Fruit fly (Drosophila melanogaster): ENCODE measurements around the gene CG9706.
A peak's percentile ranks its signal among the peaks of the same experiment; 100 is the strongest.

The CG9706 gene

dm6 chr3L:16758504-16759109 is 24.2 kb upstream of the CG9706 start:
- TF ChIP-seq h (optimal IDR thresholded peaks at IDR 0.05) (no peak), ttk (optimal IDR thresholded peaks at IDR 0.05) (no peak), insv (optimal IDR thresholded peaks at IDR 0.05) (no peak), psq (optimal IDR thresholded peaks at IDR 0.05) (no peak), Myc (optimal IDR thresholded peaks at IDR 0.05) (no peak), Sin3A (optimal IDR thresholded peaks at IDR 0.05) (no peak)

DNA sequence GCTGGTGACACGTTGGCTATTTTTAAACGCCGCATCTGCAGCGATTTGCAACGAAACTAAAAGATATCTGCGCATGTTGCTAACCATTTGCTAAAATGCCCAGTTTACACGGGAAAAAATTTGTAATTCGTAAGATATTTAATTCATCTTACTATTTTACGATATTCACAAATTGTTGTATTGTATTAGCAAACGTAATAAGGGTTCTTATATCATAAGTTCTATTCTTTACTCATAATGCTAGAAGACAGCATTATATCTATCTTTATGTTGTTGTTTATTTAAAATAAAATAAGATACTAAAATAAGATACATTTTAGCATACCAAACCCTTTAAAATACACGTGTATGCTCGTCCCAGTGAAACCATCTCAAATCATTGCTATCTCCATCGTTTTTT is 23.3 kb upstream of the CG9706 start:
- no peak for TF ChIP-seq insv (optimal IDR thresholded peaks at IDR 0.05)
- no peak for TF ChIP-seq Sin3A (optimal IDR thresholded peaks at IDR 0.05)
- no peak for TF ChIP-seq h (optimal IDR thresholded peaks at IDR 0.05)
- TF ChIP-seq ttk (optimal IDR thresholded peaks at IDR 0.05) = no peak
- no peak for TF ChIP-seq Myc (optimal IDR thresholded peaks at IDR 0.05)
- no peak for TF ChIP-seq psq (optimal IDR thresholded peaks at IDR 0.05)

dm6 chr3L:16760274-16760673 is 22.5 kb upstream of the CG9706 start:
- TF ChIP-seq h (optimal IDR thresholded peaks at IDR 0.05) (no peak), ttk (optimal IDR thresholded peaks at IDR 0.05) (no peak), insv (optimal IDR thresholded peaks at IDR 0.05) (no peak), Myc (optimal IDR thresholded peaks at IDR 0.05) (no peak), Sin3A (optimal IDR thresholded peaks at IDR 0.05) (no peak), psq (optimal IDR thresholded peaks at IDR 0.05) (no peak)

DNA sequence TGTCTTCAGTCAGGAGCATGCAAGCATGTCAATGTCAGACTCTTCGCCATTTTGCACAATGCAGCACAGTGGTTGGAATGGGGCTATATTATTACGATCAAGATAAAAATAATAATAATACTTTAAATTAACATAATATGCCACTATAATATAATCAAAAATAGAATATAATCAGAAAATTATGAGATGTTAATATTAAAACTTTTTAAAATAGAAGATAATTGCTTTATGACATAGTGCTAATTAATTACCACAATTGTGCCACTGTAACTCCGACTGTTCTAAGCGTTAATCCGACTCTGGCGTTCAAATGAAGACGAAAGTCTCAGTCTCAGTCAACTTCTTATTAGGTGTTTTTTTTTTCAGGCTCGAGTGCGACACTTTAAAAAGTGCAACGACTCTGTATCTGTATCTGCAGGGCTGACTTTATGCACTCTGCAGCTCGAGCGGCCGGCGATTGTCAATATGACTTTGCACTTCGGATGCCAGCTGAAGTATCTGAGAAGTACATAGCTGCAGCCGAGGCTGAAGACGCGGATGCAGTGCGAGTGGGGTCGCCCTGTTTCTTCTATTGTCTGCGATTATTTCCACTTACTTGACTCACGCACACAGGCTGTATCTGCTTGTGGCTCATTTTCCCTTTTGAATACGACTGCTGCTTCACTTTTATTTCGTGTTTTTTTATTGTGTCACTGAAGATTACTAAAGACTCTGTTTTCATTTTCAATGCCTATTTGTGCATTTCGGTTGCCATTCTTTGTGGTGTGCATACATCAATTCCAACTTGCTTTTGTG is 20.4 kb upstream of the CG9706 start:
- no peak for TF ChIP-seq insv (optimal IDR thresholded peaks at IDR 0.05)
- no peak for TF ChIP-seq h (optimal IDR thresholded peaks at IDR 0.05)
- no peak for TF ChIP-seq Myc (optimal IDR thresholded peaks at IDR 0.05)
- no peak for TF ChIP-seq ttk (optimal IDR thresholded peaks at IDR 0.05)
- TF ChIP-seq Sin3A (optimal IDR thresholded peaks at IDR 0.05) = no peak
- TF ChIP-seq psq (optimal IDR thresholded peaks at IDR 0.05) = no peak

DNA sequence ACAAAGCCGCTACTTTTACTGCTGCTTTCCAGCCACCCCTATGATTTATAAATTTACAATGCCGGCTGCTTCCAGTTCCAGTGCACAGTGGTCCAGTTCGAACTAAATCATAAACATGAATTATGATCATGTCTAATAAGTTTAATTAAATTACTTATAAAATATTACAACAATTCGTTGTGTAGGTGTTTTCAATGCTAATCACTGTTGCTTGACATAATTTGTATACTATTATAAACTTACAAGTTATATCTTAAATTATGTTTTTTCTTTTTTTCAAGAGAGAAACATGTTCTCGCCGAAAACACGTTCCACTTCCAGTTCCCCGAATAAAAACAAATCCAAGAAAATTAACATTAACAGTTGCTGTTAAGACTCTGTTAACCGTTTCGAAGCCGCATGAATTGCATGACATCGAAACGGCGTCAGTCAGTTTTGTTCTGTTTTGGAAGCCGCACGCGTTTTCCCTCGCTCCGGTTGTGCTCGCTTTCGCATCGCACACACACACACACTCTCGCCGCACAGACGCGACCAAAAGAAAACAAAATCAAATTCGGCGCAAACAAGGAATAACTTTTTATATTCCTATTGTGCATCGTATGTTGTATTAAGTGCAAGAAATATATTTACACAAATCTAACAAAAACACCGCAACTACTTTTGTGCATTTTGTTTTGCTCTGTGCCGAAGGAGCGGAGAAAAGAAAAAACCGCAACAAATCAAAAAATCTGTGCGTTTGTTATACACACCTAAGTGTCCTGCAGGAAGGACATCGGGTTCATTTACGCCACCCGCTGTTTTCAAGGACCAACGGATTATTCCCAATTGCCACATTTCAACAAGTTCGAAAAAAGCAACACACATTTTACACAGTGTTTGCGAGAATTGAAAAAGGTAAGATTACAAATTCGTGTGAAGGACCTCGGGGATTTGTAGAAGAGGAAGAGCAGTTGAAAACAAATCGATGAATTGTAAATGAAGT is 16.9 kb upstream of the CG9706 start, which contains the start of gene Nrt:
Nrt (plus strand) TSS at position 426 of the 982 bp plus-strand sequence.
- no peak for TF ChIP-seq ttk (optimal IDR thresholded peaks at IDR 0.05)
- TF ChIP-seq h (optimal IDR thresholded peaks at IDR 0.05) = no peak
- TF ChIP-seq insv (optimal IDR thresholded peaks at IDR 0.05) = no peak
- no peak for TF ChIP-seq Sin3A (optimal IDR thresholded peaks at IDR 0.05)
- no peak for TF ChIP-seq psq (optimal IDR thresholded peaks at IDR 0.05)
- TF ChIP-seq Myc (optimal IDR thresholded peaks at IDR 0.05) = no peak

DNA sequence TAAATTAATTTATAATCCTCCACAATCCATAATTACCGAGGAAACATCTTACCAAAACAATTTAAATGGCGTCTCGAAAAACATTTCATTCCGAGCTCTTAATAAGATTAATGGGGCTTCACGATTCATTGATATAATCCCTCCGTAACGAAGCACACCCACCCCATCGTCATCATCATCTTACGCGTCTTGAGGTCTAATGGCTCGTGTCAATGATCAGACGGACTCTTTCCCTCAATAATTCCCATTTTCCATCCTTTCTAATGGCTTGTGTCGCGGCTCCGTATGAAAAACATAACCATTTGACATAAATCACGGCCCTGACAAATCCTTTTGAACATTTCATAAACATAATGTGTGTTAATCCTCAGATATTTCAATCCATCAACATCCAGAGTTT is 15.9 kb upstream of the CG9706 start:
- TF ChIP-seq Sin3A (optimal IDR thresholded peaks at IDR 0.05) = no peak
- no peak for TF ChIP-seq h (optimal IDR thresholded peaks at IDR 0.05)
- no peak for TF ChIP-seq ttk (optimal IDR thresholded peaks at IDR 0.05)
- no peak for TF ChIP-seq psq (optimal IDR thresholded peaks at IDR 0.05)
- TF ChIP-seq Myc (optimal IDR thresholded peaks at IDR 0.05) = no peak
- TF ChIP-seq insv (optimal IDR thresholded peaks at IDR 0.05) = no peak

dm6 chr3L:16768001-16768652 is 14.7 kb upstream of the CG9706 start:
- TF ChIP-seq psq (optimal IDR thresholded peaks at IDR 0.05) (no peak), insv (optimal IDR thresholded peaks at IDR 0.05) (no peak), Myc (optimal IDR thresholded peaks at IDR 0.05) (no peak), h (optimal IDR thresholded peaks at IDR 0.05) (no peak), Sin3A (optimal IDR thresholded peaks at IDR 0.05) (no peak), ttk (optimal IDR thresholded peaks at IDR 0.05) (no peak)

dm6 chr3L:16769866-16770265 is 12.9 kb upstream of the CG9706 start:
- TF ChIP-seq h (optimal IDR thresholded peaks at IDR 0.05) (peak; percentile 6), Myc (optimal IDR thresholded peaks at IDR 0.05) (no peak)

- TF ChIP-seq psq (optimal IDR thresholded peaks at IDR 0.05) (no peak), Myc (optimal IDR thresholded peaks at IDR 0.05) (no peak), h (optimal IDR thresholded peaks at IDR 0.05) (no peak), ttk (optimal IDR thresholded peaks at IDR 0.05) (no peak), insv (optimal IDR thresholded peaks at IDR 0.05) (no peak), Sin3A (optimal IDR thresholded peaks at IDR 0.05) (no peak)
Measured at dm6 chr3L:16772755-16773523, 9.9 kb upstream of the CG9706 start.

DNA sequence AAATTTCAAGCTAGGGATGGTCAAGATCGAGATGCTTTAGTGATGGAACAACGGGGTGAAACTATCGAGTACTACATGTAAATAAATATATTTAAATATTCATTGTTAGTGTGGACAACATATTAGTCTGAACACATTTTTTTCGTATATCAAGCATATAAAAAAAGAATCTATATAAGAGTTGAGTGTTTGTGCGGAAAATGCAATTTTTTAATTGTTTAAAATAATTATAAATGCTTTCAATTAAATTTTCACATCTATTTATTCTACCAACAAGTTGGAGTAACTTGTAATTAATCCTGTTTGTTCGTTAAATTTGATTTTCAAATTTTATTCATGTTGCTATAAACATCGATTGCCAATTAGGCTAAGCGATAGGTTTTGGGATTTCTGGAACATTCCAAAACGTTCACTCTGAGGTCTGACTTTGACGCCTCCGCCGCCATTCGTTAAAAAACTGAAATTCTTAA is 3.1 kb upstream of the CG9706 start, which contains the start of the genes mus302 and CG9705:
mus302 (minus strand) TSS at position 33 of the 470 bp plus-strand sequence.
CG9705 (plus strand) TSS at position 397 of the 470 bp plus-strand sequence.
- TF ChIP-seq insv (optimal IDR thresholded peaks at IDR 0.05) (no peak), ttk (optimal IDR thresholded peaks at IDR 0.05) (no peak), psq (optimal IDR thresholded peaks at IDR 0.05) (no peak), Sin3A (optimal IDR thresholded peaks at IDR 0.05) (no peak), h (optimal IDR thresholded peaks at IDR 0.05) (no peak)

Data from Kc167 (cell line).